Worm (Caenorhabditis elegans) whole organism, L2 larva: ENCODE measurements around the gene C18E9.8.

ENCODE experiments used
- aly-2 ChIP-seq: fragments of 150-350 bp; optimal IDR thresholded peaks from 2 replicates; lab custom pipeline; 2014; ENCODE audit warnings: missing biosample characterization, missing genetic modification characterization
- ceh-16 ChIP-seq: fragments of 150-350 bp; optimal IDR thresholded peaks from 2 replicates; lab custom pipeline; 2014; ENCODE audit warnings: missing biosample characterization, missing genetic modification characterization
- nhr-10 ChIP-seq: sonication (generic microtip); optimal IDR thresholded peaks from 2 replicates; lab custom pipeline; 2017; ENCODE audit warnings: missing biosample characterization, missing genetic modification characterization
- unc-39 ChIP-seq: fragments of 150-350 bp; optimal IDR thresholded peaks from 2 replicates; lab custom pipeline; 2014; ENCODE audit warnings: missing biosample characterization, missing genetic modification characterization
- unc-62 ChIP-seq: fragments of 150-350 bp; optimal IDR thresholded peaks from 2 replicates; lab custom pipeline; 2014; ENCODE audit warnings: missing biosample characterization, missing genetic modification reagents, missing genetic modification characterization

DNA sequence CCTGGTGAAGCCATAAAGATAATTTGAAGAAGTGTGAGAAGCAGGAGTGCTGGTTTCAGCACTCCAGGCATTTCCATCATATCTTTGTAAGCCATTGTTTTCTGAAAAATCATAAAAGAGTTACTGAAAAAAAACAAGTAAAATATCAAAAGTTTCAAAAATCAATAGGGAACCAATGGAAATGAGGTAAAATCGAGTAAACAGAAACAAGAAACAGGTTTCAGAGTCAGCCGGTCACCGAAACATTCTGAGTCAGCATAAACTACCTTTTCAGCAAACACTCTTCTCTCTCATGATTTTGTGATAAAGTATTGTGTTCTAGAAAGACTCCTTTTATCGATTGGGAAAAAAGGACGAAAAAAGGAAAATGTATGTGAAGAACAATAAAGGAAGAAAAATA is 1.6 kb upstream of the C18E9.8 start, which contains the start of gene C18E9.9:
- no peak for TF ChIP-seq aly-2
- TF ChIP-seq unc-39, result no peak
- TF ChIP-seq unc-62, result no peak
- no peak for TF ChIP-seq nhr-10 (tag; lab: Kevin White, UChicago)
- TF ChIP-seq ceh-16 (tag; lab: Kevin White, UChicago), result no peak
